Worm (Caenorhabditis elegans): ENCODE results near the gene set-6.
A peak's percentile ranks its signal among the peaks of the same experiment; 100 is the strongest.

set-6 gene

ce11 chrX:11987900-11988364 lies 13.5 kb upstream of the set-6 start, which contains the start of gene C49F5.6 (continued):
- TF ChIP-seq nhr-237 (tag; optimal IDR thresholded peaks at IDR 0.05): no peak

- TF ChIP-seq egl-27 (tag; optimal IDR thresholded peaks at IDR 0.05) (no peak), elt-3 (tag; optimal IDR thresholded peaks at IDR 0.05) (no peak), nhr-76 (tag; optimal IDR thresholded peaks at IDR 0.05) (no peak), nhr-47 (tag; optimal IDR thresholded peaks at IDR 0.05) (no peak), nhr-20 (tag; optimal IDR thresholded peaks at IDR 0.05) (no peak), zip-4 (GFP tag; optimal IDR thresholded peaks at IDR 0.05) (no peak), lin-14 (GFP tag; optimal IDR thresholded peaks at IDR 0.05) (no peak), egl-13 (tag; optimal IDR thresholded peaks at IDR 0.05) (no peak), F16B12.6 (tag; optimal IDR thresholded peaks at IDR 0.05) (no peak), efl-1 (optimal IDR thresholded peaks at IDR 0.05) (no peak), efl-1 (GFP tag; optimal IDR thresholded peaks at IDR 0.05 in 1 of 2) (no peak), fkh-10 (GFP tag; optimal IDR thresholded peaks at IDR 0.05) (no peak), ces-1 (GFP tag; optimal IDR thresholded peaks at IDR 0.05) (no peak), ama-1 (optimal IDR thresholded peaks at IDR 0.05) (no peak), ceh-8 (GFP tag; optimal IDR thresholded peaks at IDR 0.05) (no peak), tlp-1 (tag; optimal IDR thresholded peaks at IDR 0.05) (no peak)
These were observed 11.4 kb upstream of the set-6 start, which contains the start of gene C49F5.5 for ce11 chrX:11985887-11986286. Gene C49F5.5 (plus strand): TSS chrX:11986187.

ce11 chrX:11983576-11984061 lies 9.1 kb upstream of the set-6 start, which contains the start of gene C49F5.3:
Gene C49F5.3 (minus strand): TSS chrX:11983626.
- TF ChIP-seq unc-86 (tag; optimal IDR thresholded peaks at IDR 0.05) (no peak), C16A3.4 (tag; optimal IDR thresholded peaks at IDR 0.05) (no peak), elt-3 (tag; optimal IDR thresholded peaks at IDR 0.05) (no peak), hpl-2 (GFP tag; optimal IDR thresholded peaks at IDR 0.05) (no peak), nhr-84 (tag; optimal IDR thresholded peaks at IDR 0.05) (no peak), lir-3 (tag; optimal IDR thresholded peaks at IDR 0.05; ENCODE audit: poor library complexity) (no peak), nhr-11 (tag; optimal IDR thresholded peaks at IDR 0.05) (no peak), ceh-88 (GFP tag; IDR thresholded peaks at IDR 0.05) (no peak), Y116A8C.19 (tag; optimal IDR thresholded peaks at IDR 0.05; ENCODE audit: borderline replicate concordance) (no peak), irx-1 (tag; optimal IDR thresholded peaks at IDR 0.05) (no peak)

ce11 chrX:11982065-11982464 lies 7.6 kb upstream of the set-6 start, which contains the start of gene nhr-167:
Gene nhr-167 (minus strand): TSS chrX:11982085.
- TF ChIP-seq isw-1 (GFP tag; IDR thresholded peaks at IDR 0.05) (no peak), dsc-1 (tag; optimal IDR thresholded peaks at IDR 0.05) (peak; percentile 76), zag-1 (tag; optimal IDR thresholded peaks at IDR 0.05) (no peak), ama-1 (optimal IDR thresholded peaks at IDR 0.05) (no peak), fos-1 (tag; optimal IDR thresholded peaks at IDR 0.05) (no peak), F16B12.6 (tag; optimal IDR thresholded peaks at IDR 0.05) (no peak), egl-13 (tag; optimal IDR thresholded peaks at IDR 0.05) (no peak), nhr-237 (tag; optimal IDR thresholded peaks at IDR 0.05) (no peak), swsn-7 (tag; optimal IDR thresholded peaks at IDR 0.05) (peak; percentile 0), nhr-85 (tag) (no peak), sup-37 (GFP tag; optimal IDR thresholded peaks at IDR 0.05) (no peak), fkh-4 (tag; optimal IDR thresholded peaks at IDR 0.05; ENCODE audit: borderline replicate concordance) (no peak), fkh-8 (tag; optimal IDR thresholded peaks at IDR 0.05) (peak; percentile 81), rnt-1 (tag; optimal IDR thresholded peaks at IDR 0.05) (no peak), mab-9 (GFP tag; IDR thresholded peaks at IDR 0.05) (no peak), egl-27 (tag; optimal IDR thresholded peaks at IDR 0.05) (no peak), ets-5 (GFP tag; IDR thresholded peaks at IDR 0.05) (no peak), elt-3 (tag; optimal IDR thresholded peaks at IDR 0.05) (no peak), snpc-4 (tag; optimal IDR thresholded peaks at IDR 0.05) (no peak), sox-4 (tag; optimal IDR thresholded peaks at IDR 0.05) (peak; percentile 15), pax-3 (tag; optimal IDR thresholded peaks at IDR 0.05) (peak; percentile 8), efl-1 (optimal IDR thresholded peaks at IDR 0.05) (no peak), efl-1 (GFP tag; optimal IDR thresholded peaks at IDR 0.05 in 1 of 2) (peak in 1 of 2 experiments; percentile 77), nhr-77 (tag; optimal IDR thresholded peaks at IDR 0.05) (no peak)

Data from whole organism, L1 larva.